Worm (Caenorhabditis elegans): ENCODE data around the gene Y57G7A.1.

The Y57G7A.1 gene

DNA sequence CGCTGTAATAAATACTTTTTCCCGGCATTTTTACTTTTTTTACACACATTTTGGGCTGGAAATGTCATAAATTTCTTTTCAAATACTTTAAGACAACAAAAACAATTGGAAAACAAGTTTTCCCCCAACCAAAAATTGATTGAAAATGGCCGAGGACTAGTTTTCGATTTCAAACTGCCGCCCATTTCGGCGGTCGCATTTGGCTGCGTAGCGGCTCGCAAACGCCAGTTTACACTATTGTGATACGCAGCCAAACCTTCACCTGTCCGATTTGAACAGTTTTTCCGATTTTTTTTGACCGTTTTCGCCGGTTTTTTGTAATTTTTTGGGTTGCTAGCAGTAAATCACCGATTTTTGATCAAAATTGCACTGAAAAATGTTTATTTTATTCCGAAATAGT is 22.1 kb downstream of the Y57G7A.1 start (continued):
- peak; percentile 89 for TF ChIP-seq atf-7 (tag; optimal IDR thresholded peaks at IDR 0.05)
- TF ChIP-seq Y56A3A.18 (GFP tag; IDR thresholded peaks at IDR 0.05): peak; percentile 71; the same call in 1 of the 2 replicates
- TF ChIP-seq lir-1 (GFP tag; conservative IDR thresholded peaks at IDR 0.05): peak; percentile 91
- TF ChIP-seq hlh-26 (GFP tag; conservative IDR thresholded peaks at IDR 0.05): no peak
- peak; percentile 8 for TF ChIP-seq ama-1 (optimal IDR thresholded peaks at IDR 0.05)
- TF ChIP-seq ama-1 (GFP tag; optimal IDR thresholded peaks at IDR 0.05): peak in 1 of 2 experiments; percentile 52
- no peak for TF ChIP-seq hlh-12 (tag; optimal IDR thresholded peaks at IDR 0.05)
- TF ChIP-seq xnd-1 (tag; optimal IDR thresholded peaks at IDR 0.05): peak; percentile 71
- peak; percentile 97 for TF ChIP-seq ekl-4 (GFP tag; IDR thresholded peaks at IDR 0.05)
- peak; percentile 81 for TF ChIP-seq lin-26 (GFP tag; IDR thresholded peaks at IDR 0.05)
- peak; percentile 73 for TF ChIP-seq ztf-18 (tag; optimal IDR thresholded peaks at IDR 0.05)
- peak; percentile 50 for TF ChIP-seq snpc-1.1 (tag; optimal IDR thresholded peaks at IDR 0.05; ENCODE audit: insufficient read depth)
- peak; percentile 81 for TF ChIP-seq ztf-3 (GFP tag; optimal IDR thresholded peaks at IDR 0.05)
- TF ChIP-seq B0035.1 (tag; optimal IDR thresholded peaks at IDR 0.05): peak; percentile 46
- TF ChIP-seq F49E8.2 (tag; optimal IDR thresholded peaks at IDR 0.05; ENCODE audit: insufficient read depth): peak; percentile 92
- peak; percentile 36 for TF ChIP-seq snpc-4 (GFP tag; optimal IDR thresholded peaks at IDR 0.05)
- TF ChIP-seq snpc-4 (tag; optimal IDR thresholded peaks at IDR 0.05): peak; percentile 71 to 85 (median 77)
- peak; percentile 90 for TF ChIP-seq let-526 (GFP tag; IDR thresholded peaks at IDR 0.05)
- peak; percentile 66 for TF ChIP-seq T26A5.8 (tag; optimal IDR thresholded peaks at IDR 0.05)
- TF ChIP-seq ztf-6 (GFP tag; IDR thresholded peaks at IDR 0.05): peak; percentile 85
- TF ChIP-seq fkh-3 (tag; optimal IDR thresholded peaks at IDR 0.05): no peak
- peak; percentile 72 for TF ChIP-seq madf-8 (GFP tag; conservative IDR thresholded peaks at IDR 0.05)
- peak; percentile 89 for TF ChIP-seq chd-7 (tag; optimal IDR thresholded peaks at IDR 0.05)
- peak; percentile 72 for TF ChIP-seq nhr-90 (tag; optimal IDR thresholded peaks at IDR 0.05)
- TF ChIP-seq ceh-58 (GFP tag; IDR thresholded peaks at IDR 0.05): peak; percentile 47; the same call in 1 of the 2 replicates
- TF ChIP-seq B0019.2 (GFP tag; conservative IDR thresholded peaks at IDR 0.05): peak; percentile 89
- TF ChIP-seq rpc-1 (optimal IDR thresholded peaks at IDR 0.05): no peak
- TF ChIP-seq rpc-1 (tag; optimal IDR thresholded peaks at IDR 0.05): no peak
- TF ChIP-seq ZK185.1 (tag; optimal IDR thresholded peaks at IDR 0.05; ENCODE audit: poor library complexity, severe bottlenecking): peak; percentile 88
- TF ChIP-seq dox-1 (GFP tag; IDR thresholded peaks at IDR 0.05): peak; percentile 98
- peak; percentile 98 for TF ChIP-seq B0336.3 (GFP tag; IDR thresholded peaks at IDR 0.05)
- TF ChIP-seq tbp1 (GFP tag; optimal IDR thresholded peaks at IDR 0.05): peak; percentile 77
- peak; percentile 94 for TF ChIP-seq K11D2.4 (GFP tag; IDR thresholded peaks at IDR 0.05)
- peak; percentile 98 for TF ChIP-seq Y53G8AR.9 (GFP tag; conservative IDR thresholded peaks at IDR 0.05)
- TF ChIP-seq nfyb-1 (GFP tag; IDR thresholded peaks at IDR 0.05): peak; percentile 96
- peak; percentile 84 for TF ChIP-seq F33H1.4 (GFP tag; IDR thresholded peaks at IDR 0.05)
- TF ChIP-seq snpc-1.3 (tag; optimal IDR thresholded peaks at IDR 0.05; ENCODE audit: insufficient read depth): peak; percentile 80
- no peak for TF ChIP-seq ets-4 (GFP tag; optimal IDR thresholded peaks at IDR 0.05)
- TF ChIP-seq C17E4.6 (GFP tag; IDR thresholded peaks at IDR 0.05): peak; percentile 87
- TF ChIP-seq lin-40 (tag; optimal IDR thresholded peaks at IDR 0.05): peak; percentile 97
- TF ChIP-seq C06A6.2 (GFP tag; conservative IDR thresholded peaks at IDR 0.05): peak; percentile 87
- TF ChIP-seq F55B11.4 (tag; optimal IDR thresholded peaks at IDR 0.05; ENCODE audit: borderline replicate concordance, insufficient read depth): no peak
- TF ChIP-seq egrh-3 (GFP tag; IDR thresholded peaks at IDR 0.05): peak; percentile 73
- TF ChIP-seq athp-1 (tag; optimal IDR thresholded peaks at IDR 0.05): peak; percentile 95
